Fruit fly (Drosophila melanogaster): ENCODE results near the gene CG44006.

DNA sequence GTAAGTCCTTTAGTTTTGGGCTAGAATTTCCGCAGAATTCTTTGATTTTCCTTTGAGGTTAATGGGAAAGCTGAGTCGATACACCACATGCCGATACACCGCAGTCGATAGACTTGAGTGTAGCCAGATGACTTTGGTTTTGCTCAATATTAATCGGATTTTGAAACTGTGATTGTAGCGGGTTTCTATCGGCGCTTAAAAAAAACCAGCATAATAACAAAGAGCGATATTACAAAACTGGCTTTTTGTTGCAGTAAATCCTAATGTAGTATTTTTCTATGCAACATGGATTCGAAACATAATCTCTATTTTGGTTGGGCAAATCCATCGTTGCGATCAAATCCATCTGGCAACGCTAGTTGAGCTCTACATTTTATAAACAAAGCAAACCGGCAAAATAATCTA is 39.5 kb upstream of the CG44006 start, which contains the start of the genes Polr3D and mus304:
- TF ChIP-seq CTCF (optimal IDR thresholded peaks at IDR 0.05) (peak in 1 of 2 experiments; percentile 9), CG8478 (optimal IDR thresholded peaks at IDR 0.05) (no peak)

All from S2 (cell line).